Worm (Caenorhabditis elegans): ENCODE measurements around the gene K01A6.4.

K01A6.4 gene

DNA sequence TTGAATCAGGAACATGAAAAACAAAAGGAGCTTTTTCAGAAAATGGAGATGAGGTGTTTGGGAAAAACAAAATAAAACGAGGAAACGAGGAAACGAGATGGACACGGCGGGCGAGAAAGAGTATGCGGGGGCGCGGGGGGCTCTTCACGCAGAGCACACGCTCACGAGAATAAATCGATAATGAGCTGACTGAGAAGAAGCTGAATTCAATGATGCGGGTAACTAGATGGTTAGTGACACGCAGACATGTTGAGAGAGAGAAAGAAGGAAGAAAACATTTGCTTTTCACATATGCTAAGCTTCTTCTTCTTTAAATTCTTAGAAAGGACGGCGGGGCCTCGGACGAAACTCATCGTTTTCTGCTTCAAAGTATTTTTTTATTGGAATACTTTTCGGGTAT is 25.4 kb upstream of the K01A6.4 start:
- TF ChIP-seq tbx-2 (tag; optimal IDR thresholded peaks at IDR 0.05) (peak; percentile 51), hlh-6 (tag; optimal IDR thresholded peaks at IDR 0.05) (no peak), nfya-1 (tag; optimal IDR thresholded peaks at IDR 0.05) (peak; percentile 47), ceh-18 (tag; optimal IDR thresholded peaks at IDR 0.05) (peak; percentile 47), che-1 (tag; optimal IDR thresholded peaks at IDR 0.05) (no peak), ceh-48 (tag; optimal IDR thresholded peaks at IDR 0.05) (peak; percentile 95), ceh-31 (tag; optimal IDR thresholded peaks at IDR 0.05) (peak; percentile 68), ceh-34 (tag; optimal IDR thresholded peaks at IDR 0.05) (peak; percentile 29), ceh-19 (GFP tag; optimal IDR thresholded peaks at IDR 0.05) (no peak), unc-42 (tag; optimal IDR thresholded peaks at IDR 0.05) (peak; percentile 92), unc-86 (tag; optimal IDR thresholded peaks at IDR 0.05) (peak; percentile 3)

- no peak for TF ChIP-seq lim-6 (tag; optimal IDR thresholded peaks at IDR 0.05)
- TF ChIP-seq C08G9.2 (tag; optimal IDR thresholded peaks at IDR 0.05): no peak
- peak; percentile 22 for TF ChIP-seq tbx-2 (tag; optimal IDR thresholded peaks at IDR 0.05)
- peak; percentile 4 for TF ChIP-seq unc-42 (tag; optimal IDR thresholded peaks at IDR 0.05)
- TF ChIP-seq K09A11.1 (tag; optimal IDR thresholded peaks at IDR 0.05; ENCODE audit: insufficient read depth): no peak
- TF ChIP-seq ceh-6 (GFP tag; optimal IDR thresholded peaks at IDR 0.05): no peak
- no peak for TF ChIP-seq nfya-1 (tag; optimal IDR thresholded peaks at IDR 0.05)
- TF ChIP-seq ceh-31 (tag; optimal IDR thresholded peaks at IDR 0.05): no peak
- TF ChIP-seq ceh-18 (tag; optimal IDR thresholded peaks at IDR 0.05): peak; percentile 24
- no peak for TF ChIP-seq pha-4 (tag; optimal IDR thresholded peaks at IDR 0.05)
- no peak for TF ChIP-seq sox-2 (GFP tag; IDR thresholded peaks at IDR 0.05)
- peak; percentile 75 for TF ChIP-seq elt-2 (tag; optimal IDR thresholded peaks at IDR 0.05)
- peak; percentile 2 for TF ChIP-seq ref-2 (tag; optimal IDR thresholded peaks at IDR 0.05)
- no peak for TF ChIP-seq nhr-232 (tag; optimal IDR thresholded peaks at IDR 0.05)
- TF ChIP-seq ztf-16 (tag; optimal IDR thresholded peaks at IDR 0.05): no peak
Observed at ce11 chrIV:11760700-11761459, 20.8 kb upstream of the K01A6.4 start, which contains the start of gene T12A7.2. Gene T12A7.2, minus strand, starts transcription at chrIV:11761111.

DNA sequence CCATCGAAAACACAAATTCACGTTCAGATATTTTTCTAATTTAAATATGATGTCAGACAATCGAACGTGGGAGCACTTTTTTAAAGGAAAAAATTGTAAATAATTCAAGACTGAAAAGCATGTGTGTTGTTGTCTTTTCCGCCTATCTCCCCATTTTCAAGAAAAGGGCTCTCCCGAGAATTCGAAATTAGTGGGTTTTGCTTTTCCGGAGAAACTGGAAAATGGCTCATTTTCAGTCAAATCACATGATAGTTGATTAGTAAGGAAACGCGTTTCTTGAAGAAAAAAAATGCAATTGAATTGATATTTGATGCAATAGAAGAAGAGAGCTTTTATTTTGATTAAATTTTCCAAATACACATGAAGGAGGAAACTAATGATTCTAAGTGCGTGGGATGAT is 19.7 kb upstream of the K01A6.4 start:
- TF ChIP-seq dve-1 (tag; optimal IDR thresholded peaks at IDR 0.05) (no peak), ztf-16 (tag; optimal IDR thresholded peaks at IDR 0.05) (no peak), hlh-15 (tag; optimal IDR thresholded peaks at IDR 0.05) (no peak), ceh-19 (GFP tag; optimal IDR thresholded peaks at IDR 0.05) (no peak), ceh-34 (tag; optimal IDR thresholded peaks at IDR 0.05) (no peak), sdc-2 (tag; optimal IDR thresholded peaks at IDR 0.05) (no peak), ceh-6 (GFP tag; optimal IDR thresholded peaks at IDR 0.05) (no peak), hlh-13 (GFP tag; optimal IDR thresholded peaks at IDR 0.05) (no peak), C38D4.7 (GFP tag; optimal IDR thresholded peaks at IDR 0.05) (no peak), pax-1 (tag; optimal IDR thresholded peaks at IDR 0.05) (no peak), ttx-3 (tag; optimal IDR thresholded peaks at IDR 0.05) (no peak), nhr-232 (tag; optimal IDR thresholded peaks at IDR 0.05) (no peak), odd-2 (tag; optimal IDR thresholded peaks at IDR 0.05) (no peak), ahr-1 (tag; optimal IDR thresholded peaks at IDR 0.05) (no peak), ama-1 (optimal IDR thresholded peaks at IDR 0.05) (no peak), unc-86 (tag; optimal IDR thresholded peaks at IDR 0.05) (no peak), fkh-10 (GFP tag; optimal IDR thresholded peaks at IDR 0.05) (no peak), npax-4 (tag; optimal IDR thresholded peaks at IDR 0.05) (no peak), ets-4 (tag; optimal IDR thresholded peaks at IDR 0.05) (no peak), hlh-30 (tag; optimal IDR thresholded peaks at IDR 0.05; ENCODE audit: insufficient read depth) (no peak)

DNA sequence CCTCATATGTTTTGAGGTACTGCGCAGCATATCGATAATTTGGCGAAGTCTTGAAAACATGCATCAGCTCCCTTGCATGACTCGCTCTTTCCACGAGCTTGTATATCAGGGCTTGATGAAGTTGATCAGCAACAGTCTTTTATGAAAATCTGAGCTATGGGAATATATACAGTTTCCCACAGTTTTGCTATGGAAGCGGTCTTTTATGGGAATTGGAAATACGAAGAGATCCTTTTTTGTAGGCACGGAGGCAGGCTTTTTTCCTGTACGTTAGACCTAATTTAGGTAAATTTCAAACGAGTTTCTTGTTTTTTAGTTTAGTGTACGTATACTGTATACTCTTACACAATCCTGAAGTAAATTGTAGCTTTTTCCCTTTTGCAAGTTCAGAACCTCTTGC is 15.8 kb upstream of the K01A6.4 start, which contains the start of gene T12A7.9:
T12A7.9 (minus strand) TSS at position 101 of the 400 bp plus-strand sequence.
- no peak for TF ChIP-seq ama-1 (optimal IDR thresholded peaks at IDR 0.05)
- TF ChIP-seq elt-4 (tag; optimal IDR thresholded peaks at IDR 0.05): no peak

Data from whole organism, late embryonic.